Worm (Caenorhabditis elegans) whole organism, L4 larva: ENCODE data around the gene pud-1.2.

ENCODE experiments used
- Y75B8A.6 ChIP-seq: fragments of 200-800 bp; sonication (Bioruptor generic); IDR thresholded peaks from 2 replicates; pipeline ENCODE4 v1.3.6; 2022; ENCODE audit warnings: missing genetic modification reagents, missing genetic modification characterization, missing compliant biosample characterization
- ceh-28 ChIP-seq: fragments of 150-350 bp; optimal IDR thresholded peaks from 2 replicates; lab custom pipeline; 2014; ENCODE audit warnings: missing biosample characterization, missing genetic modification reagents, missing genetic modification characterization
- ceh-82 ChIP-seq: sonication (generic microtip); optimal IDR thresholded peaks from 2 replicates; lab custom pipeline; 2017; ENCODE audit warnings: missing biosample characterization, missing genetic modification characterization
- fkh-10 ChIP-seq: fragments of 150-350 bp; optimal IDR thresholded peaks from 2 replicates; lab custom pipeline; 2014; ENCODE audit warnings: missing biosample characterization, missing genetic modification reagents, missing genetic modification characterization
- lin-39 ChIP-seq: fragments of 150-350 bp; optimal IDR thresholded peaks from 2 replicates; lab custom pipeline; 2014; ENCODE audit warnings: missing biosample characterization, missing genetic modification reagents, missing genetic modification characterization
- nhr-11 ChIP-seq: fragments of 150-350 bp; optimal IDR thresholded peaks from 2 replicates; lab custom pipeline; 2014; ENCODE audit warnings: missing biosample characterization, missing genetic modification characterization
- nhr-25 ChIP-seq: sonication (generic microtip); optimal IDR thresholded peaks from 2 replicates; lab custom pipeline; 2017; ENCODE audit warnings: missing genetic modification characterization, mild to moderate bottlenecking, missing compliant biosample characterization, antibody characterized with exemption, moderate library complexity, borderline replicate concordance; ENCODE audit not compliant: insufficient read depth
- nhr-28 ChIP-seq: fragments of 150-350 bp; optimal IDR thresholded peaks from 2 replicates; lab custom pipeline; 2014; ENCODE audit warnings: missing biosample characterization, missing genetic modification characterization
- php-3 ChIP-seq: fragments of 200-800 bp; sonication (Bioruptor generic); IDR thresholded peaks from 2 replicates; pipeline ENCODE4 v1.3.6; 2022; ENCODE audit warnings: missing genetic modification reagents, missing genetic modification characterization, missing compliant biosample characterization
- zag-1 ChIP-seq: fragments of 150-350 bp; optimal IDR thresholded peaks from 2 replicates; lab custom pipeline; 2014; ENCODE audit warnings: missing biosample characterization, missing genetic modification characterization

ce11 chrV:2325052-2325451, 2.7 kb upstream of the pud-1.2 start, which contains the start of gene pud-3:
- no peak for TF ChIP-seq ceh-82 (tag; lab: Kevin White, UChicago)
- TF ChIP-seq nhr-11 (tag; lab: Kevin White, UChicago) = no peak
- TF ChIP-seq Y75B8A.6 = no peak
- TF ChIP-seq fkh-10 (GFP tag; lab: Kevin White, UChicago) = no peak
- no peak for TF ChIP-seq lin-39
- no peak for TF ChIP-seq nhr-28 (tag; lab: Kevin White, UChicago)
- no peak for TF ChIP-seq php-3 (GFP tag; lab: Robert Waterston, UW)
- no peak for TF ChIP-seq ceh-28 (tag; lab: Kevin White, UChicago)
- TF ChIP-seq zag-1 (tag; lab: Kevin White, UChicago) = no peak
- no peak for TF ChIP-seq nhr-25 (tag; lab: Kevin White, UChicago)
